Fruit fly (Drosophila melanogaster) whole organism, embryonic: ENCODE measurements around the gene Psn.

Source experiments
- Asciz ChIP-seq: fragments of 200-800 bp; sonication (Bioruptor generic); optimal IDR thresholded peaks from 2 replicates; lab custom pipeline; 2017; ENCODE audit warnings: missing biosample characterization, mild to moderate bottlenecking, missing genetic modification characterization, missing genetic modification reagents
- Atf6 ChIP-seq: fragments of 200-800 bp; sonication (Bioruptor generic); IDR thresholded peaks from 2 replicates; pipeline ENCODE4 v1.3.6; 2022; ENCODE audit warnings: missing biosample characterization, missing genetic modification characterization
- Awh ChIP-seq: fragments of 200-800 bp; sonication (Bioruptor generic); IDR thresholded peaks from 2 replicates; pipeline ENCODE4, ENCODE4 v1.3.6; 2022; ENCODE audit warnings: missing biosample characterization, missing genetic modification characterization
- BtbVII ChIP-seq: fragments of 200-800 bp; sonication (Bioruptor generic); optimal IDR thresholded peaks from 3 replicates; lab custom pipeline; 2017; ENCODE audit warnings: missing biosample characterization, mild to moderate bottlenecking, missing genetic modification characterization
- CG11560 ChIP-seq: fragments of 200-800 bp; sonication (Bioruptor generic); IDR thresholded peaks from 3 replicates; pipeline ENCODE4 v1.3.6; 2022; ENCODE audit warnings: missing biosample characterization, missing genetic modification characterization
- CG13624 ChIP-seq: fragments of 200-800 bp; sonication (Bioruptor generic); optimal IDR thresholded peaks from 2 replicates; lab custom pipeline; 2016; ENCODE audit warnings: missing biosample characterization, missing genetic modification characterization
- CG14014 ChIP-seq: fragments of 200-800 bp; sonication (Bioruptor generic); IDR thresholded peaks from 2 replicates; pipeline ENCODE4 v1.3.6; 2022; ENCODE audit warnings: missing biosample characterization, missing genetic modification characterization
- CG14860 ChIP-seq: fragments of 200-800 bp; sonication (Bioruptor generic); IDR thresholded peaks from 3 replicates; pipeline ENCODE4 v1.3.6; 2022; ENCODE audit warnings: missing biosample characterization, missing genetic modification characterization; ENCODE audit not compliant: partially characterized antibody
- CG1647 ChIP-seq: fragments of 200-800 bp; sonication (Bioruptor generic); optimal IDR thresholded peaks from 3 replicates; lab custom pipeline; 2016; ENCODE audit warnings: missing biosample characterization, missing genetic modification characterization
- CG17361 ChIP-seq: fragments of 200-800 bp; sonication (Bioruptor generic); IDR thresholded peaks from 3 replicates; pipeline ENCODE4 v1.3.6; 2022; ENCODE audit warnings: missing biosample characterization, missing genetic modification characterization
- CG18599 ChIP-seq: fragments of 200-800 bp; sonication (Bioruptor generic); optimal IDR thresholded peaks from 3 replicates; lab custom pipeline; 2017; ENCODE audit warnings: missing biosample characterization, missing genetic modification characterization, mild to moderate bottlenecking, moderate library complexity, missing genetic modification reagents
- CG2116 ChIP-seq: fragments of 200-800 bp; sonication (Bioruptor generic); optimal IDR thresholded peaks from 3 replicates; lab custom pipeline; 2018; ENCODE audit warnings: missing biosample characterization, mild to moderate bottlenecking, missing genetic modification characterization
- CG3281 ChIP-seq: fragments of 200-800 bp; sonication (Bioruptor generic); optimal IDR thresholded peaks from 3 replicates; lab custom pipeline; 2017; ENCODE audit warnings: missing biosample characterization, mild to moderate bottlenecking, missing genetic modification characterization
- CG4328 ChIP-seq: fragments of 200-800 bp; sonication (Bioruptor generic); optimal IDR thresholded peaks from 3 replicates; lab custom pipeline; 2017; ENCODE audit warnings: missing biosample characterization, missing genetic modification reagents, missing genetic modification characterization
- CG4404 ChIP-seq: fragments of 200-800 bp; sonication (Bioruptor generic); IDR thresholded peaks from 2 replicates; pipeline ENCODE4 v1.3.6; 2022; ENCODE audit warnings: missing biosample characterization, missing genetic modification characterization
- CG6689 ChIP-seq: fragments of 200-800 bp; sonication (Bioruptor generic); IDR thresholded peaks from 2 replicates; pipeline ENCODE4 v1.3.6; 2022; ENCODE audit warnings: missing biosample characterization, missing genetic modification characterization
- CG7745 ChIP-seq: fragments of 200-800 bp; sonication (Bioruptor generic); optimal IDR thresholded peaks from 2 replicates; lab custom pipeline; 2018; ENCODE audit warnings: missing biosample characterization, mild to moderate bottlenecking, missing genetic modification characterization, moderate library complexity
- CG7786 ChIP-seq: fragments of 200-800 bp; sonication (Bioruptor generic); optimal IDR thresholded peaks from 2 replicates; lab custom pipeline; 2016; ENCODE audit warnings: missing biosample characterization, missing genetic modification characterization
- CG8388 ChIP-seq: fragments of 200-800 bp; sonication (Bioruptor generic); optimal IDR thresholded peaks from 2 replicates; lab custom pipeline; 2019; ENCODE audit warnings: missing biosample characterization, mild to moderate bottlenecking, missing genetic modification characterization, moderate library complexity
- CG9215 ChIP-seq: fragments of 200-800 bp; sonication (Bioruptor generic); IDR thresholded peaks from 2 replicates; pipeline ENCODE4 v1.3.6; 2022; ENCODE audit warnings: missing biosample characterization, missing genetic modification characterization
- CG9437 ChIP-seq: fragments of 200-800 bp; sonication (Bioruptor generic); optimal IDR thresholded peaks from 2 replicates; lab custom pipeline; 2018; ENCODE audit warnings: missing biosample characterization, mild to moderate bottlenecking, missing genetic modification characterization
- CG9932 ChIP-seq: fragments of 200-800 bp; sonication (Bioruptor generic); IDR thresholded peaks from 2 replicates; pipeline ENCODE4 v1.3.6; 2022; ENCODE audit warnings: missing biosample characterization, missing genetic modification characterization
- Chrac-16 ChIP-seq: fragments of 200-800 bp; sonication (Bioruptor generic); optimal IDR thresholded peaks from 3 replicates; lab custom pipeline; 2016; ENCODE audit warnings: missing biosample characterization, missing genetic modification characterization
- Dad ChIP-seq: fragments of 200-800 bp; sonication (Bioruptor generic); optimal IDR thresholded peaks from 3 replicates; lab custom pipeline; 2016; ENCODE audit warnings: missing biosample characterization, missing genetic modification characterization
- Dek ChIP-seq: fragments of 200-800 bp; sonication (Bioruptor generic); optimal IDR thresholded peaks from 3 replicates; lab custom pipeline; 2019; ENCODE audit warnings: missing biosample characterization, mild to moderate bottlenecking, missing genetic modification characterization, moderate library complexity
- Fer2 ChIP-seq: fragments of 200-800 bp; sonication (Bioruptor generic); optimal IDR thresholded peaks from 2 replicates; lab custom pipeline; 2018; ENCODE audit warnings: missing biosample characterization, mild to moderate bottlenecking, missing genetic modification characterization, moderate library complexity
- HLH3B ChIP-seq: fragments of 200-800 bp; sonication (Bioruptor generic); IDR thresholded peaks from 2 replicates; pipeline ENCODE4 v1.3.6; 2022; ENCODE audit warnings: missing biosample characterization, missing genetic modification characterization
- HLH54F ChIP-seq: fragments of 200-800 bp; sonication (Bioruptor generic); optimal IDR thresholded peaks from 3 replicates; lab custom pipeline; 2016; ENCODE audit warnings: missing biosample characterization, missing genetic modification characterization
- HmgD ChIP-seq: fragments of 200-800 bp; sonication (Bioruptor generic); optimal IDR thresholded peaks from 3 replicates; lab custom pipeline; 2016; ENCODE audit warnings: missing biosample characterization, missing genetic modification characterization
- Hmx ChIP-seq: fragments of 200-800 bp; sonication (Bioruptor generic); optimal IDR thresholded peaks from 2 replicates; lab custom pipeline; 2016; ENCODE audit warnings: missing biosample characterization, missing genetic modification characterization
- Hr3 ChIP-seq: fragments of 200-800 bp; sonication (Bioruptor generic); optimal IDR thresholded peaks from 3 replicates; lab custom pipeline; 2016; ENCODE audit warnings: missing biosample characterization, missing genetic modification characterization
- Hsf ChIP-seq: fragments of 200-800 bp; sonication (Bioruptor generic); optimal IDR thresholded peaks from 3 replicates; lab custom pipeline; 2016; ENCODE audit warnings: missing biosample characterization, missing genetic modification characterization
- Kr ChIP-seq: fragments of 200-800 bp; sonication (Bioruptor generic); optimal IDR thresholded peaks from 2 replicates; lab custom pipeline; 2017; ENCODE audit warnings: missing biosample characterization, mild to moderate bottlenecking, missing genetic modification characterization
- NFAT ChIP-seq: fragments of 200-800 bp; sonication (Bioruptor generic); IDR thresholded peaks from 2 replicates; pipeline ENCODE4 v1.3.6; 2022; ENCODE audit warnings: missing biosample characterization, missing genetic modification characterization
- Poxn ChIP-seq: fragments of 200-800 bp; sonication (Bioruptor generic); IDR thresholded peaks from 2 replicates; pipeline ENCODE4 v1.3.6; 2022; ENCODE audit warnings: missing biosample characterization, missing genetic modification characterization
- Sox100B ChIP-seq: fragments of 200-800 bp; sonication (Bioruptor generic); optimal IDR thresholded peaks from 3 replicates; lab custom pipeline; 2018; ENCODE audit warnings: missing biosample characterization, mild to moderate bottlenecking, missing genetic modification characterization
- ap ChIP-seq: fragments of 200-800 bp; sonication (Bioruptor generic); IDR thresholded peaks from 2 replicates; pipeline ENCODE4 v1.3.6; 2022; ENCODE audit warnings: missing biosample characterization, missing genetic modification characterization
- chn ChIP-seq: fragments of 200-800 bp; sonication (Bioruptor generic); optimal IDR thresholded peaks from 2 replicates; lab custom pipeline; 2016; ENCODE audit warnings: missing biosample characterization, missing genetic modification characterization
- corto ChIP-seq: fragments of 200-800 bp; sonication (Bioruptor generic); optimal IDR thresholded peaks from 2 replicates; lab custom pipeline; 2016; ENCODE audit warnings: missing biosample characterization, mild to moderate bottlenecking, missing genetic modification characterization, moderate library complexity
- dysf ChIP-seq: fragments of 200-800 bp; sonication (Bioruptor generic); IDR thresholded peaks from 3 replicates; pipeline ENCODE4 v1.3.6; 2022; ENCODE audit warnings: missing biosample characterization, missing genetic modification characterization
- ems ChIP-seq: fragments of 200-800 bp; sonication (Bioruptor generic); optimal IDR thresholded peaks from 3 replicates; lab custom pipeline; 2016; ENCODE audit warnings: missing biosample characterization, missing genetic modification characterization
- grau ChIP-seq: fragments of 200-800 bp; optimal IDR thresholded peaks from 3 replicates; lab custom pipeline; 2019; ENCODE audit warnings: missing biosample characterization, mild to moderate bottlenecking, missing genetic modification characterization, moderate library complexity
- gt ChIP-seq: fragments of 200-800 bp; sonication (Bioruptor generic); IDR thresholded peaks from 2 replicates; pipeline ENCODE4 v1.3.6; 2022; ENCODE audit warnings: missing biosample characterization, missing genetic modification characterization
- ken ChIP-seq: fragments of 200-800 bp; sonication (Bioruptor generic); IDR thresholded peaks from 3 replicates; pipeline ENCODE4 v1.3.6; 2022; ENCODE audit warnings: missing biosample characterization, missing genetic modification characterization
- lov ChIP-seq, 2 experiments: fragments of 200-800 bp in 1 of 2; fragments of >200 bp in 1 of 2; sonication (Bioruptor generic) in 1 of 2; IDR thresholded peaks in 1 of 2; optimal IDR thresholded peaks in 1 of 2; 2 replicates in 1 of 2; 3 replicates in 1 of 2; pipeline versions ENCODE4 v1.3.6 to Lab custom; 2017 to 2022; ENCODE audit warnings: missing biosample characterization in 1 of 2, missing genetic modification characterization in 1 of 2
- sc ChIP-seq, 3 experiments: fragments of >200 bp in 2 of 3; fragments of 200-800 bp in 1 of 3; sonication (Bioruptor generic) in 1 of 3; optimal IDR thresholded peaks; 2 replicates in 2 of 3; 3 replicates in 1 of 3; lab custom pipeline; 2017; ENCODE audit warnings: mild to moderate bottlenecking in 1 of 3, missing biosample characterization in 1 of 3, missing genetic modification characterization in 1 of 3, missing genetic modification reagents in 1 of 3
- sob ChIP-seq: fragments of 200-800 bp; sonication (Bioruptor generic); IDR thresholded peaks from 2 replicates; pipeline ENCODE4 v1.3.6; 2022; ENCODE audit warnings: missing biosample characterization, missing genetic modification characterization
- zen2 ChIP-seq: fragments of 200-800 bp; sonication (Bioruptor generic); IDR thresholded peaks from 3 replicates; pipeline ENCODE4 v1.3.6; 2022; ENCODE audit warnings: missing biosample characterization, missing genetic modification characterization; ENCODE audit not compliant: partially characterized antibody

Gene Psn

dm6 chr3L:20398243-20399222, 33.7 kb upstream of the Psn start (continued):
- TF ChIP-seq Chrac-16 (GFP tag; lab: Kevin White, UChicago) (peak; percentile 71), CG4328 (GFP tag; lab: Kevin White, UChicago) (peak; percentile 67), chn (GFP tag; lab: Kevin White, UChicago) (peak; percentile 73), CG13624 (peak; percentile 75), HmgD (GFP tag; lab: Kevin White, UChicago) (no peak), ems (GFP tag; lab: Kevin White, UChicago) (peak; percentile 69), CG14014 (GFP tag; lab: Robert Waterston, UW) (peak; percentile 70), Dad (GFP tag; lab: Kevin White, UChicago) (peak; percentile 61), CG18599 (GFP tag; lab: Kevin White, UChicago) (peak; percentile 85), CG6689 (GFP tag; lab: Robert Waterston, UW) (peak; percentile 84), Atf6 (GFP tag; lab: Robert Waterston, UW) (peak; percentile 84), HLH3B (GFP tag; lab: Robert Waterston, UW) (peak; percentile 72), Hsf (GFP tag; lab: Kevin White, UChicago) (peak; percentile 86), Asciz (peak; percentile 89), Dek (tag; lab: Kevin White, UChicago) (peak; percentile 90), grau (tag; lab: Kevin White, UChicago) (peak; percentile 91), sob (GFP tag; lab: Robert Waterston, UW) (peak; percentile 70; the same call in 1 of the 2 replicates), Hr3 (peak; percentile 82), zen2 (GFP tag; lab: Robert Waterston, UW) (no peak), CG3281 (peak; percentile 89), Poxn (GFP tag; lab: Robert Waterston, UW) (no peak), Sox100B (peak; percentile 92), CG9215 (GFP tag; lab: Robert Waterston, UW) (peak; percentile 67), CG9932 (GFP tag; lab: Robert Waterston, UW) (peak; percentile 80), CG9437 (GFP tag; lab: Kevin White, UChicago) (peak; percentile 86), ken (GFP tag; lab: Robert Waterston, UW) (peak; percentile 59; the same call in 2 of the 3 replicates), CG2116 (GFP tag; lab: Kevin White, UChicago) (peak; percentile 39), Fer2 (tag; lab: Kevin White, UChicago) (peak; percentile 50), Kr (GFP tag; lab: Kevin White, UChicago) (no peak), CG8388 (GFP tag; lab: Kevin White, UChicago) (peak; percentile 84), CG4404 (GFP tag; lab: Robert Waterston, UW) (no peak), corto (GFP tag; lab: Kevin White, UChicago) (peak; percentile 71), CG1647 (GFP tag; lab: Kevin White, UChicago) (peak; percentile 65), CG14860 (GFP tag; lab: Robert Waterston, UW) (no peak), NFAT (GFP tag; lab: Robert Waterston, UW) (peak; percentile 57; the same call in 1 of the 2 replicates), BtbVII (peak; percentile 87), sc (optimal IDR thresholded peaks at IDR 0.05; lab: Kevin White, UChicago) (no peak), sc (GFP tag; optimal IDR thresholded peaks at IDR 0.05; lab: Kevin White, UChicago) (peak; percentile 72), CG7745 (tag; lab: Kevin White, UChicago) (no peak), HLH54F (GFP tag; lab: Kevin White, UChicago) (peak; percentile 65), lov (optimal IDR thresholded peaks at IDR 0.05; lab: Kevin White, UChicago) (no peak), lov (GFP tag; IDR thresholded peaks at IDR 0.05; lab: Robert Waterston, UW) (no peak), CG17361 (peak; percentile 93), CG7786 (peak; percentile 63), Awh (GFP tag; lab: Robert Waterston, UW) (peak; percentile 80), gt (no peak), dysf (GFP tag; lab: Robert Waterston, UW) (peak; percentile 89), Hmx (GFP tag; lab: Kevin White, UChicago) (peak; percentile 69), CG11560 (tag; lab: Robert Waterston, UW) (no peak), ap (GFP tag; lab: Robert Waterston, UW) (peak; percentile 50)
